Worm (Caenorhabditis elegans) whole organism, L2 larva: Measurements from ENCODE around the gene F59A6.4.
A peak's percentile ranks its signal among the peaks of the same experiment; 100 is the strongest.

Source experiments
- ceh-82 ChIP-seq: fragments of 150-350 bp; optimal IDR thresholded peaks from 2 replicates; lab custom pipeline; 2014; ENCODE audit warnings: missing biosample characterization, missing genetic modification characterization
- dmd-4 ChIP-seq: sonication (generic microtip); optimal IDR thresholded peaks from 2 replicates; lab custom pipeline; 2017; ENCODE audit warnings: missing biosample characterization, missing genetic modification characterization
- elt-1 ChIP-seq: fragments of 150-350 bp; optimal IDR thresholded peaks from 2 replicates; lab custom pipeline; 2014; ENCODE audit warnings: missing biosample characterization, missing genetic modification characterization
- lin-39 ChIP-seq: fragments of 150-350 bp; optimal IDR thresholded peaks from 2 replicates; lab custom pipeline; 2014; ENCODE audit warnings: missing biosample characterization, missing genetic modification reagents, missing genetic modification characterization
- nhr-10 ChIP-seq: sonication (generic microtip); optimal IDR thresholded peaks from 2 replicates; lab custom pipeline; 2017; ENCODE audit warnings: missing biosample characterization, missing genetic modification characterization
- nhr-129 ChIP-seq: fragments of 150-350 bp; optimal IDR thresholded peaks from 2 replicates; lab custom pipeline; 2014; ENCODE audit warnings: missing biosample characterization, missing genetic modification characterization
- nhr-6 ChIP-seq: fragments of 150-350 bp; optimal IDR thresholded peaks from 2 replicates; lab custom pipeline; 2014; ENCODE audit warnings: missing biosample characterization, missing genetic modification characterization
- skn-1 ChIP-seq: sonication (generic microtip); optimal IDR thresholded peaks from 2 replicates; lab custom pipeline; 2017; ENCODE audit warnings: missing biosample characterization, missing genetic modification characterization
- snpc-4 ChIP-seq: fragments of 150-350 bp; optimal IDR thresholded peaks from 2 replicates; lab custom pipeline; 2014; ENCODE audit warnings: missing biosample characterization, missing genetic modification characterization
- unc-62 ChIP-seq: fragments of 150-350 bp; optimal IDR thresholded peaks from 2 replicates; lab custom pipeline; 2014; ENCODE audit warnings: missing biosample characterization, missing genetic modification reagents, missing genetic modification characterization
- ztf-1 ChIP-seq: fragments of 200-800 bp; sonication (Bioruptor generic); conservative IDR thresholded peaks from 2 replicates; pipeline ENCODE4 v1.3.6; 2022; ENCODE audit warnings: missing genetic modification characterization, missing compliant biosample characterization

- no peak for TF ChIP-seq nhr-6
- no peak for TF ChIP-seq snpc-4 (tag; lab: Kevin White, UChicago)
- no peak for TF ChIP-seq skn-1
- TF ChIP-seq nhr-129 (tag; lab: Kevin White, UChicago): peak; percentile 40
- no peak for TF ChIP-seq dmd-4 (tag; lab: Kevin White, UChicago)
- no peak for TF ChIP-seq ceh-82 (tag; lab: Kevin White, UChicago)
- no peak for TF ChIP-seq ztf-1
- no peak for TF ChIP-seq nhr-10 (tag; lab: Kevin White, UChicago)
- TF ChIP-seq lin-39 (tag; lab: Kevin White, UChicago): no peak
- no peak for TF ChIP-seq elt-1
- no peak for TF ChIP-seq unc-62 (GFP tag; lab: Kevin White, UChicago)
Measured at ce11 chrII:4985961-4986503, 18.8 kb upstream of the F59A6.4 start.
